Fruit fly (Drosophila melanogaster) whole organism: ENCODE data around the gene CG15169.

Experiments
- CG8478 ChIP-seq: fragments of >200 bp; optimal IDR thresholded peaks from 2 replicates; lab custom pipeline; 2018; ENCODE audit warnings: inconsistent platforms
- Dll ChIP-seq: fragments of >200 bp; optimal IDR thresholded peaks from 2 replicates; lab custom pipeline; 2017
- EcR ChIP-seq, 2 experiments: fragments of >200 bp; optimal IDR thresholded peaks; 2 replicates each; lab custom pipeline; 2017; ENCODE audit warnings: missing biosample characterization in 2 of 2, missing genetic modification characterization in 2 of 2, missing genetic modification reagents in 2 of 2
- pan ChIP-seq: fragments of >200 bp; optimal IDR thresholded peaks from 2 replicates; lab custom pipeline; 2017
- psq ChIP-seq: fragments of >200 bp; optimal IDR thresholded peaks from 2 replicates; lab custom pipeline; 2017
- usp ChIP-seq: fragments of >200 bp; optimal IDR thresholded peaks from 2 replicates; lab custom pipeline; 2017; ENCODE audit warnings: missing biosample characterization, missing genetic modification characterization, mixed read lengths

CG15169 gene

dm6 chr2L:18990720-18991119, at the start of gene CG15169:
Gene CG15169 (plus strand): TSS chr2L:18991020.
- TF ChIP-seq psq (lab: Kevin White, UChicago) (no peak), CG8478 (no peak), usp (GFP tag; lab: Kevin White, UChicago) (no peak), EcR (GFP tag; optimal IDR thresholded peaks at IDR 0.05; lab: Kevin White, UChicago) (no peak), Dll (lab: Kevin White, UChicago) (no peak), pan (no peak)

dm6 chr2L:18943309-18943708, 47.5 kb upstream of the CG15169 start:
- no peak for TF ChIP-seq usp (GFP tag; lab: Kevin White, UChicago)
- TF ChIP-seq psq (lab: Kevin White, UChicago) = no peak
- TF ChIP-seq EcR (GFP tag; optimal IDR thresholded peaks at IDR 0.05; lab: Kevin White, UChicago) = no peak
- no peak for TF ChIP-seq Dll (lab: Kevin White, UChicago)
- TF ChIP-seq CG8478 = no peak
- no peak for TF ChIP-seq pan

- TF ChIP-seq Dll (lab: Kevin White, UChicago) (no peak), pan (no peak), CG8478 (no peak), usp (GFP tag; lab: Kevin White, UChicago) (no peak), EcR (GFP tag; optimal IDR thresholded peaks at IDR 0.05; lab: Kevin White, UChicago) (no peak), psq (lab: Kevin White, UChicago) (no peak)
These were observed 47.0 kb upstream of the CG15169 start, which contains the start of gene ssp3 for dm6 chr2L:18943797-18944174. Gene ssp3 (minus strand): TSS chr2L:18943960.

dm6 chr2L:18944175-18945012, 46.4 kb upstream of the CG15169 start:
- TF ChIP-seq CG8478 (peak; percentile 75), Dll (lab: Kevin White, UChicago) (peak; percentile 3), pan (no peak), usp (GFP tag; lab: Kevin White, UChicago) (no peak), EcR (GFP tag; optimal IDR thresholded peaks at IDR 0.05; lab: Kevin White, UChicago) (peak in 1 of 2 experiments; percentile 25)

- TF ChIP-seq pan (no peak), EcR (GFP tag; optimal IDR thresholded peaks at IDR 0.05; lab: Kevin White, UChicago) (peak in 1 of 2 experiments; percentile 85)
These were observed 44.9 kb upstream of the CG15169 start, which contains the start of gene CG46304 for dm6 chr2L:18945765-18946552. Gene CG46304 (plus strand): TSS chr2L:18946305.

dm6 chr2L:18946636-18947514, 43.9 kb upstream of the CG15169 start:
- TF ChIP-seq Dll (lab: Kevin White, UChicago) (no peak), EcR (GFP tag; optimal IDR thresholded peaks at IDR 0.05; lab: Kevin White, UChicago) (peak in 1 of 2 experiments; percentile 78), psq (lab: Kevin White, UChicago) (no peak), CG8478 (no peak), pan (no peak), usp (GFP tag; lab: Kevin White, UChicago) (no peak)

dm6 chr2L:18947515-18947998, 43.3 kb upstream of the CG15169 start:
- TF ChIP-seq pan (no peak), usp (GFP tag; lab: Kevin White, UChicago) (no peak), psq (lab: Kevin White, UChicago) (no peak), Dll (lab: Kevin White, UChicago) (no peak), CG8478 (peak; percentile 22), EcR (GFP tag; optimal IDR thresholded peaks at IDR 0.05; lab: Kevin White, UChicago) (peak in 1 of 2 experiments; percentile 78)

dm6 chr2L:18948065-18948723, 42.6 kb upstream of the CG15169 start:
- TF ChIP-seq usp (GFP tag; lab: Kevin White, UChicago) (no peak), CG8478 (no peak), psq (lab: Kevin White, UChicago) (no peak), Dll (lab: Kevin White, UChicago) (no peak)

dm6 chr2L:18948724-18949108, 42.1 kb upstream of the CG15169 start, which contains the start of gene CG10428:
Gene CG10428 (plus strand): TSS chr2L:18948884.
- TF ChIP-seq EcR (GFP tag; optimal IDR thresholded peaks at IDR 0.05; lab: Kevin White, UChicago) (no peak), psq (lab: Kevin White, UChicago) (no peak), pan (no peak), CG8478 (no peak), Dll (lab: Kevin White, UChicago) (no peak), usp (GFP tag; lab: Kevin White, UChicago) (no peak)

- no peak for TF ChIP-seq EcR (GFP tag; optimal IDR thresholded peaks at IDR 0.05; lab: Kevin White, UChicago)
- TF ChIP-seq pan = no peak
- TF ChIP-seq usp (GFP tag; lab: Kevin White, UChicago) = no peak
- no peak for TF ChIP-seq CG8478
- TF ChIP-seq Dll (lab: Kevin White, UChicago) = no peak
These were observed 39.1 kb upstream of the CG15169 start, which contains the start of gene Nedd8 for dm6 chr2L:18951674-18952073. Gene Nedd8 (minus strand): TSS chr2L:18951837.
